Fruit fly (Drosophila melanogaster): ENCODE data around the gene mub.

The mub gene

DNA sequence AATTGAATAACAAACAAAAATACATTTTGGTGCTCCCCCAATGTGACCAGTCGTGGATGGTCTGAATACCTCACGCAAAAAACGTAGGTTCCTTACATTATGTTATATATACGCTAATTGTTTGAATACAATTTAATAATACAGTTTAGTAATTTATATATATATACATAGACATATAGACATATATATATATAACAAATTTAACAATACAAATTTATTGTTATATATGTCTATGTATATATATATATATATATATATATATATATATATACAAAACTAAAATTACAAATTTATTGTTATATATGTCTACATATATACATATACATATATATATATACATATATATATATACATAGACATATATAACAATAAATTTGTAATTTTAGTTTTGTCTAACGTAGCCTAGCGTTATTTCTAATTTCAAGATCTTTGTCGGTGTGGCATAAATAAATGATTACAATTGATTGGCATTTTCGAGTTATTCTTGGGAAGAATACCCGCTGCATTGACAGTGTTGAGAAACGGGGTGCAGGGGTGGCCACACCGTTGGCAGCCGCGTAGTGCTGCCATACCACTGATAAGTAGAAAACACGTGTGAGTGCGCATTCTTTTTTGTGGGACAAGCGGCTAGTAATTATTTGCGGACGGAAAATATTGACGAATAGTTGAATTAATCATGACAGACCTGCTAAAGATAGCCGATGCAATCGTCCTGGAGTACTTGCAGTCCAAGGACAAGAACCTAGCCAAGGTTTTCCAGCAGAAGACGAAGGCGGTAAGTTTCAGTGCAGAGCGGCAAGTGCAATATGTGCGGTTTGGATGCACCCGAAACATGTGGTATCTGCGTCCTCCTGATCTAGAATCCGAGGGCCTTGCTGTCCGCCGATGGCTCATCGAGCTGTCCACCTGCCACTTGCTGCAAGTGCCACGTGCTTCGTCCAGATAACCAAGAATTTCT lies 12.1 kb upstream of the mub start, which contains the start of the genes CG7148 and Nopp140 (continued):
- peak; percentile 49 for TF ChIP-seq Ssrp (tag; optimal IDR thresholded peaks at IDR 0.05)
- TF ChIP-seq C15 (GFP tag; IDR thresholded peaks at IDR 0.05), result peak; percentile 13; the same call in 1 of the 3 replicates
- peak; percentile 54 for TF ChIP-seq CG12071 (GFP tag; optimal IDR thresholded peaks at IDR 0.05)
- no peak for TF ChIP-seq CG10431 (GFP tag; optimal IDR thresholded peaks at IDR 0.05)
- TF ChIP-seq nerfin-1 (tag; optimal IDR thresholded peaks at IDR 0.05), result peak; percentile 39
- TF ChIP-seq ind (GFP tag; optimal IDR thresholded peaks at IDR 0.05), result peak; percentile 71
- peak; percentile 79 for TF ChIP-seq CG8924 (tag; optimal IDR thresholded peaks at IDR 0.05)
- no peak for TF ChIP-seq hth (optimal IDR thresholded peaks at IDR 0.05)
- TF ChIP-seq CG13624 (GFP tag; optimal IDR thresholded peaks at IDR 0.05), result peak; percentile 69
- TF ChIP-seq Atf6 (GFP tag; IDR thresholded peaks at IDR 0.05), result peak; percentile 52; the same call in 1 of the 2 replicates
- peak; percentile 97 for TF ChIP-seq Max (GFP tag; optimal IDR thresholded peaks at IDR 0.05)
- TF ChIP-seq ac (GFP tag; optimal IDR thresholded peaks at IDR 0.05), result no peak
- TF ChIP-seq Oaz (GFP tag; IDR thresholded peaks at IDR 0.05), result no peak
- peak; percentile 70 for TF ChIP-seq CG12942 (GFP tag; optimal IDR thresholded peaks at IDR 0.05)
- peak; percentile 10 for TF ChIP-seq eyg (GFP tag; optimal IDR thresholded peaks at IDR 0.05)
- TF ChIP-seq emc (GFP tag; optimal IDR thresholded peaks at IDR 0.05), result peak; percentile 51
- no peak for TF ChIP-seq vnd (GFP tag; IDR thresholded peaks at IDR 0.05; ENCODE audit: partially characterized antibody)
- peak; percentile 8; the same call in 1 of the 3 replicates for TF ChIP-seq sr (GFP tag; IDR thresholded peaks at IDR 0.05)
- TF ChIP-seq CG12155 (GFP tag; optimal IDR thresholded peaks at IDR 0.05), result peak; percentile 61
- peak; percentile 78 for TF ChIP-seq CG12659 (GFP tag; optimal IDR thresholded peaks at IDR 0.05)
- TF ChIP-seq CG14441 (GFP tag; IDR thresholded peaks at IDR 0.05), result peak; percentile 67
- peak; percentile 46 for TF ChIP-seq CG13296 (GFP tag; optimal IDR thresholded peaks at IDR 0.05)
- peak; percentile 100 for TF ChIP-seq dm (GFP tag; optimal IDR thresholded peaks at IDR 0.05)
- peak; percentile 32 for TF ChIP-seq CG11398 (GFP tag; optimal IDR thresholded peaks at IDR 0.05)
- peak; percentile 16 for TF ChIP-seq CG4707 (GFP tag; optimal IDR thresholded peaks at IDR 0.05)
- no peak for TF ChIP-seq Dip2 (GFP tag; IDR thresholded peaks at IDR 0.05)
- TF ChIP-seq insv (GFP tag; optimal IDR thresholded peaks at IDR 0.05), result peak in 1 of 2 experiments; percentile 51
- peak; percentile 70 for TF ChIP-seq lilli (GFP tag; optimal IDR thresholded peaks at IDR 0.05)
- TF ChIP-seq gcm2 (GFP tag; optimal IDR thresholded peaks at IDR 0.05), result no peak
- peak; percentile 84 for TF ChIP-seq lab (GFP tag; optimal IDR thresholded peaks at IDR 0.05)
- peak; percentile 72 for TF ChIP-seq stwl (tag; optimal IDR thresholded peaks at IDR 0.05)
- no peak for TF ChIP-seq zf30C (GFP tag; optimal IDR thresholded peaks at IDR 0.05)
- peak; percentile 74 for TF ChIP-seq vvl (GFP tag; IDR thresholded peaks at IDR 0.05)
- peak; percentile 46 for TF ChIP-seq CG4854 (GFP tag; optimal IDR thresholded peaks at IDR 0.05)
- 0 out of 2 replicates have a peak, but pooled peaks have one; percentile 30 for TF ChIP-seq dati (GFP tag; IDR thresholded peaks at IDR 0.05)
- peak; percentile 8 for TF ChIP-seq CG9437 (GFP tag; optimal IDR thresholded peaks at IDR 0.05)
- peak; percentile 46; the same call in 1 of the 2 replicates for TF ChIP-seq CG10321 (GFP tag; IDR thresholded peaks at IDR 0.05)
- peak; percentile 61 for TF ChIP-seq grau (tag; optimal IDR thresholded peaks at IDR 0.05)
- TF ChIP-seq CG10462 (GFP tag; optimal IDR thresholded peaks at IDR 0.05), result no peak
- no peak for TF ChIP-seq br (optimal IDR thresholded peaks at IDR 0.05)
- TF ChIP-seq Antp (GFP tag; optimal IDR thresholded peaks at IDR 0.05), result peak; percentile 75
- peak; percentile 59 for TF ChIP-seq Nf-YC (tag; optimal IDR thresholded peaks at IDR 0.05)
- TF ChIP-seq Poxn (GFP tag; IDR thresholded peaks at IDR 0.05), result no peak
- TF ChIP-seq NK7.1 (GFP tag; optimal IDR thresholded peaks at IDR 0.05), result no peak
- peak; percentile 38 to 62 for TF ChIP-seq Pdp1 (GFP tag; optimal IDR thresholded peaks at IDR 0.05)
- peak; percentile 7 for TF ChIP-seq Nf-YB (GFP tag; optimal IDR thresholded peaks at IDR 0.05)
- no peak for TF ChIP-seq CG11504 (tag; optimal IDR thresholded peaks at IDR 0.05)
- peak; percentile 61 for TF ChIP-seq CG8944 (GFP tag; optimal IDR thresholded peaks at IDR 0.05)
- TF ChIP-seq mirr (GFP tag; optimal IDR thresholded peaks at IDR 0.05), result peak; percentile 71

All from whole organism, embryonic.